Fruit fly (Drosophila melanogaster) whole organism, adult: Measurements from ENCODE around the gene por.

Experiments
- CG11617 ChIP-seq: fragments of 200-800 bp; sonication (Bioruptor generic); optimal IDR thresholded peaks from 2 replicates; lab custom pipeline; 2017; ENCODE audit warnings: mild to moderate bottlenecking, missing biosample characterization, missing genetic modification reagents, missing genetic modification characterization
- CG12768 ChIP-seq: fragments of 200-800 bp; sonication (Bioruptor generic); optimal IDR thresholded peaks from 2 replicates; lab custom pipeline; 2017; ENCODE audit warnings: missing biosample characterization, missing genetic modification characterization, mild to moderate bottlenecking, moderate library complexity, missing genetic modification reagents
- CG14711 ChIP-seq: fragments of 200-800 bp; sonication (Bioruptor generic); optimal IDR thresholded peaks from 2 replicates; lab custom pipeline; 2018; ENCODE audit warnings: missing biosample characterization, mild to moderate bottlenecking, missing genetic modification characterization, moderate library complexity
- CG1620 ChIP-seq: fragments of 200-800 bp; sonication (Bioruptor generic); optimal IDR thresholded peaks from 2 replicates; lab custom pipeline; 2016; ENCODE audit warnings: missing biosample characterization, missing genetic modification characterization
- CG33017 ChIP-seq: fragments of 200-800 bp; sonication (Bioruptor generic); optimal IDR thresholded peaks from 2 replicates; lab custom pipeline; 2018; ENCODE audit warnings: missing biosample characterization, mild to moderate bottlenecking, missing genetic modification characterization, moderate library complexity
- CG5204 ChIP-seq: fragments of 200-800 bp; sonication (Bioruptor generic); optimal IDR thresholded peaks from 2 replicates; lab custom pipeline; 2016; ENCODE audit warnings: missing biosample characterization, missing genetic modification characterization
- CG7045 ChIP-seq: fragments of 200-800 bp; sonication (Bioruptor generic); optimal IDR thresholded peaks from 2 replicates; lab custom pipeline; 2017; ENCODE audit warnings: missing biosample characterization, mild to moderate bottlenecking, missing genetic modification characterization
- CG7101 ChIP-seq: fragments of 200-800 bp; sonication (Bioruptor generic); optimal IDR thresholded peaks from 2 replicates; lab custom pipeline; 2018; ENCODE audit warnings: missing biosample characterization, mild to moderate bottlenecking, missing genetic modification characterization, moderate library complexity
- Clk ChIP-seq: fragments of 200-800 bp; sonication (Bioruptor generic); optimal IDR thresholded peaks from 2 replicates; lab custom pipeline; 2017; ENCODE audit warnings: missing biosample characterization, missing genetic modification characterization
- Crg-1 ChIP-seq: fragments of 200-800 bp; sonication (Bioruptor generic); optimal IDR thresholded peaks from 2 replicates; lab custom pipeline; 2016; ENCODE audit warnings: missing biosample characterization, missing genetic modification characterization
- Hr96 ChIP-seq: fragments of 200-800 bp; sonication (Bioruptor generic); optimal IDR thresholded peaks from 2 replicates; lab custom pipeline; 2016; ENCODE audit warnings: missing biosample characterization, missing genetic modification characterization
- Mnt ChIP-seq: fragments of 200-800 bp; sonication (Bioruptor generic); optimal IDR thresholded peaks from 2 replicates; lab custom pipeline; 2016; ENCODE audit warnings: missing biosample characterization, mild to moderate bottlenecking, missing genetic modification characterization
- bab1 ChIP-seq: fragments of 200-800 bp; sonication (Bioruptor generic); optimal IDR thresholded peaks from 3 replicates; lab custom pipeline; 2019; ENCODE audit warnings: missing biosample characterization, mild to moderate bottlenecking, missing genetic modification characterization, moderate library complexity
- cic ChIP-seq: fragments of 200-800 bp; sonication (Bioruptor generic); optimal IDR thresholded peaks from 2 replicates; lab custom pipeline; 2017; ENCODE audit warnings: missing biosample characterization, mild to moderate bottlenecking, missing genetic modification characterization, moderate library complexity
- cnc ChIP-seq, 2 experiments: fragments of >200 bp; optimal IDR thresholded peaks; 2 replicates each; lab custom pipeline; 2017
- kay ChIP-seq: fragments of 200-800 bp; sonication (Bioruptor generic); peaks from one replicate; lab custom pipeline; 2016; ENCODE audit warnings: missing biosample characterization, missing genetic modification characterization, borderline replicate concordance
- ovo ChIP-seq: fragments of 200-800 bp; sonication (Bioruptor generic); optimal IDR thresholded peaks from 2 replicates; lab custom pipeline; 2016; ENCODE audit warnings: missing biosample characterization, missing genetic modification characterization
- pad ChIP-seq: fragments of 200-800 bp; sonication (Bioruptor generic); optimal IDR thresholded peaks from 3 replicates; lab custom pipeline; 2017; ENCODE audit warnings: missing biosample characterization, missing genetic modification characterization, mild to moderate bottlenecking, moderate library complexity, missing genetic modification reagents
- tj ChIP-seq: fragments of 200-800 bp; sonication (Bioruptor generic); optimal IDR thresholded peaks from 3 replicates; lab custom pipeline; 2017; ENCODE audit warnings: missing biosample characterization, mild to moderate bottlenecking, missing genetic modification characterization, moderate library complexity
- toe ChIP-seq: fragments of 200-800 bp; sonication (Bioruptor generic); optimal IDR thresholded peaks from 2 replicates; lab custom pipeline; 2016; ENCODE audit warnings: missing biosample characterization, missing genetic modification characterization

por gene

dm6 chrX:18386784-18387183, 7.1 kb upstream of the por start, which contains the start of gene Tsf1:
Gene Tsf1 (plus strand): TSS chrX:18387084.
- no peak for TF ChIP-seq ovo (GFP tag; lab: Kevin White, UChicago)
- no peak for TF ChIP-seq cnc (optimal IDR thresholded peaks at IDR 0.05; lab: Kevin White, UChicago)
- no peak for TF ChIP-seq kay (GFP tag; lab: Kevin White, UChicago)
- TF ChIP-seq Crg-1 = no peak
- TF ChIP-seq CG5204 = no peak
- no peak for TF ChIP-seq bab1
- TF ChIP-seq CG1620 = no peak
- no peak for TF ChIP-seq Mnt (GFP tag; lab: Kevin White, UChicago)
- no peak for TF ChIP-seq CG7101 (tag; lab: Kevin White, UChicago)
- TF ChIP-seq cic (GFP tag; lab: Kevin White, UChicago) = no peak
- no peak for TF ChIP-seq toe (GFP tag; lab: Kevin White, UChicago)
- TF ChIP-seq CG33017 (tag; lab: Kevin White, UChicago) = no peak
- no peak for TF ChIP-seq Hr96 (GFP tag; lab: Kevin White, UChicago)
- TF ChIP-seq pad (GFP tag; lab: Kevin White, UChicago) = no peak

DNA sequence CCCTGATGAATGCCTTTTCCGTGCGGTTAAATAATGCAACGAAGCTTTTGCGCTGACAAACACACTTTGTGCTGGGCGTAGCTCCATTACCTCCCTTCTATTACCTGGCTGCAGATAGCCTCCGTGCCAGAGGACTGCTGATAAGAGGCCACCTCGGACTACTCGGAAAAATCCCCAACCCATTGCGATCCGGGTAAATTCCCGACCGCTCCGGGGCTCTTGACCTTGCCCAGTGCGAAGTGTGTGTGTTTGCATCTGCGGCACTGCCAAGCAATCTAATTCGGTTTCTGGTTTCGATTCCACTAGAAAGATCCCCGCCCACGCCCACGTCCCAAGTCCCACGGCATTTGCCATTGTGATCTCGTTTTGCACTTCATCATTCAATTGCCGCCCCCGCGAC, 6.1 kb upstream of the por start:
- TF ChIP-seq CG7101 (tag; lab: Kevin White, UChicago) (no peak), cic (GFP tag; lab: Kevin White, UChicago) (peak; percentile 9), Clk (GFP tag; lab: Kevin White, UChicago) (no peak)

DNA sequence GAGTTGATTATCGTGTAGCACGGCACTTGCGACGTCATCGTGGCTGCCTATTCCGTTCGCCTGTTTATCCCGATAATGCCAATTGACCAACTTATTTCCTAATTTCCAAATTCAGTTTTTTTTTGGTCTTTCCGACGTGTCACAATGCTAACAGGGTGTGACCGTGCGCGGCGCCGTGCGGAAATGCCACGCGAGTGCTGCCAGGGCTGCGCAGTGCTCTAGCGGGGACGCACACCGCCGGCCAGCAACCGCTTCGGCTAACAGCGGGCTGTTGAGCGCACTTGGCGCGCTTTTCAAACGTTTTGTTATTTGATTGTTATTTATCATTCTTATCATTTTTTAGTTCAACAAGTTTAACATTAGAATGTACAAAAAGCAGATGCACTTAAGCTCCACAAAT, 5.4 kb upstream of the por start, which contains the start of gene betaCOP:
Gene betaCOP (minus strand): TSS at position 187 of the 400 bp plus-strand sequence.
- TF ChIP-seq CG11617 (GFP tag; lab: Kevin White, UChicago) = no peak
- TF ChIP-seq CG14711 (tag; lab: Kevin White, UChicago) = no peak
- no peak for TF ChIP-seq cic (GFP tag; lab: Kevin White, UChicago)
- TF ChIP-seq tj (GFP tag; lab: Kevin White, UChicago) = no peak
- no peak for TF ChIP-seq Clk (GFP tag; lab: Kevin White, UChicago)
- TF ChIP-seq Hr96 (GFP tag; lab: Kevin White, UChicago) = no peak
- TF ChIP-seq kay (GFP tag; lab: Kevin White, UChicago) = no peak
- TF ChIP-seq CG1620 = no peak
- TF ChIP-seq Mnt (GFP tag; lab: Kevin White, UChicago) = peak; percentile 28
- TF ChIP-seq Crg-1 = no peak
- no peak for TF ChIP-seq CG5204
- no peak for TF ChIP-seq CG7045
- no peak for TF ChIP-seq CG33017 (tag; lab: Kevin White, UChicago)
- peak; percentile 54 for TF ChIP-seq bab1
- no peak for TF ChIP-seq CG12768 (GFP tag; lab: Kevin White, UChicago)

DNA sequence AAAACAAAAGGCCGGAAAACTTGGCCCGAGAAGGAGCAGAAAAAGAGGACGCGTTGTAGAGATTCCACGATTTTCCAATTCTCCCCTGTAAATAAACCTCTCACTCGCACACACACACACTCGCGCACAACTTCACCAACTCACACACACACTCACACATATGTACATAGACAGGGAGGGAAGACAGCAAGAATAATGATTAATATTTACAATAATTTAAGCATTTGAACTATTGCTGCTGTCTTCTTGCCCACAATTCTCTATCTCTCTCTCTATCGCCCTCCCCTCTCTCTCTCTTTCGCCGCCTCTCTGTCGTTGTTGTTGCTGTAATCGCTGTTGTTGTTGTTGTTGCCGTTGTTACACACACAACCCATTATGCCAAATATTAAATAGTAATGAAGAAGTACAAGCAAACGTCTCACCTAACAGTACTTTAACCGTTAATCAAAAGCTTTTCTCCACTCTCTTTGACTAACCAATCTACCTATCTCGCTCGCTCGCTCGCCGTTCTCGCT, 5.2 kb downstream of the por start:
- no peak for TF ChIP-seq cnc (optimal IDR thresholded peaks at IDR 0.05; lab: Kevin White, UChicago)
- no peak for TF ChIP-seq kay (GFP tag; lab: Kevin White, UChicago)
- no peak for TF ChIP-seq tj (GFP tag; lab: Kevin White, UChicago)
- peak; percentile 87 for TF ChIP-seq ovo (GFP tag; lab: Kevin White, UChicago)
- TF ChIP-seq Mnt (GFP tag; lab: Kevin White, UChicago) = no peak
- peak; percentile 71 for TF ChIP-seq pad (GFP tag; lab: Kevin White, UChicago)
- TF ChIP-seq CG12768 (GFP tag; lab: Kevin White, UChicago) = no peak
- TF ChIP-seq cic (GFP tag; lab: Kevin White, UChicago) = peak; percentile 34
- no peak for TF ChIP-seq toe (GFP tag; lab: Kevin White, UChicago)
- TF ChIP-seq CG7101 (tag; lab: Kevin White, UChicago) = no peak

- peak; percentile 55 for TF ChIP-seq Mnt (GFP tag; lab: Kevin White, UChicago)
- TF ChIP-seq toe (GFP tag; lab: Kevin White, UChicago) = no peak
- TF ChIP-seq pad (GFP tag; lab: Kevin White, UChicago) = peak; percentile 3
- peak; percentile 93 for TF ChIP-seq tj (GFP tag; lab: Kevin White, UChicago)
- TF ChIP-seq ovo (GFP tag; lab: Kevin White, UChicago) = no peak
- TF ChIP-seq CG11617 (GFP tag; lab: Kevin White, UChicago) = peak; percentile 54
- TF ChIP-seq Crg-1 = peak; percentile 28
- no peak for TF ChIP-seq CG7045
- no peak for TF ChIP-seq cnc (optimal IDR thresholded peaks at IDR 0.05; lab: Kevin White, UChicago)
- peak; percentile 12 for TF ChIP-seq CG14711 (tag; lab: Kevin White, UChicago)
- peak; percentile 27 for TF ChIP-seq cic (GFP tag; lab: Kevin White, UChicago)
- no peak for TF ChIP-seq CG5204
- no peak for TF ChIP-seq CG33017 (tag; lab: Kevin White, UChicago)
- TF ChIP-seq kay (GFP tag; lab: Kevin White, UChicago) = no peak
- TF ChIP-seq bab1 = peak; percentile 40
- no peak for TF ChIP-seq Clk (GFP tag; lab: Kevin White, UChicago)
- no peak for TF ChIP-seq Hr96 (GFP tag; lab: Kevin White, UChicago)
- TF ChIP-seq CG1620 = peak; percentile 61
- TF ChIP-seq CG7101 (tag; lab: Kevin White, UChicago) = peak; percentile 22
- TF ChIP-seq CG12768 (GFP tag; lab: Kevin White, UChicago) = no peak
Measured at dm6 chrX:18370775-18371735, 8.6 kb downstream of the por start.
